Fruit fly (Drosophila melanogaster): ENCODE data around the gene CG6136.

The CG6136 gene

DNA sequence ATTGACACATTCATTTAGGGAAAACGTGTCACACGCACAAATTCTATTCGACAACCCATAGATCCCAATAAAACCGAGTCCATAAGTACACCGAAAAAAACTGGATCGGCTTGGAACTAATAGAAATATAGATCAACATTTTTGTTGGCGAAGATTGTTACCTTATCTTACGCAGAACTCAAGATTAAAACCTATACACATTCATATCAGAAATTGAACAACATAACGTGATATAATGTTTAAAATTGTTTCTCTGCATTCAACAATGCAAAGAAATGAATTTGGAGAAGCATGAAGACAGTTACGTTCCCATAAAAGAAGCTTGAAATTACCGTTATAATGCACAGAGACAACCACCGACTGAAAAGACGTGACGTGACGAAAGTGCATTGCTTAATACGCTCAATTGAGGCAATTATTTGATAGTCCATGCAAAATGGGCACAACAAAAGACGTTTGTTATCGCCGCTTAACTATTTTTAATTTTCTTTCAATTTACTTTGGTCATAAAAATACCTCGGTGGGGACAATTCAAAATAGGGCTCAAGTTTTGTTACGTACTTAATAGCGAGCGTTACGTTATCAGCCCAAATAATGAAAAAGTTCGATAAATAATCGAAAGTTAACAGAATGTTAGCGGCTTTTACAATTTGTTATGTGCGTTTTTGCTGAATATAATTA is 31.8 kb downstream of the CG6136 start, which contains the start of gene SerRS-m:
SerRS-m (plus strand) TSS at position 616 of the 681 bp plus-strand sequence.
- TF ChIP-seq tai (GFP tag; optimal IDR thresholded peaks at IDR 0.05) (no peak), Mio (GFP tag; optimal IDR thresholded peaks at IDR 0.05) (no peak), jim (GFP tag; optimal IDR thresholded peaks at IDR 0.05) (no peak), Hr78 (GFP tag; optimal IDR thresholded peaks at IDR 0.05) (no peak), woc (GFP tag; optimal IDR thresholded peaks at IDR 0.05) (no peak), brk (GFP tag; optimal IDR thresholded peaks at IDR 0.05) (no peak), Hr83 (GFP tag; optimal IDR thresholded peaks at IDR 0.05; ENCODE audit: poor library complexity, severe bottlenecking) (no peak), GATAd (GFP tag; optimal IDR thresholded peaks at IDR 0.05) (no peak), sv (GFP tag; optimal IDR thresholded peaks at IDR 0.05) (no peak), ey (GFP tag; optimal IDR thresholded peaks at IDR 0.05) (no peak), Dif (GFP tag; optimal IDR thresholded peaks at IDR 0.05; ENCODE audit: partially characterized antibody) (no peak), sage (GFP tag; optimal IDR thresholded peaks at IDR 0.05) (no peak), dmrt93B (GFP tag; optimal IDR thresholded peaks at IDR 0.05) (no peak), foxo (GFP tag; optimal IDR thresholded peaks at IDR 0.05) (no peak), usp (GFP tag; optimal IDR thresholded peaks at IDR 0.05) (no peak), HLH106 (tag; optimal IDR thresholded peaks at IDR 0.05) (no peak), Rel (GFP tag; optimal IDR thresholded peaks at IDR 0.05) (no peak), Rel (tag; optimal IDR thresholded peaks at IDR 0.05) (no peak), lola (GFP tag; optimal IDR thresholded peaks at IDR 0.05) (no peak)

DNA sequence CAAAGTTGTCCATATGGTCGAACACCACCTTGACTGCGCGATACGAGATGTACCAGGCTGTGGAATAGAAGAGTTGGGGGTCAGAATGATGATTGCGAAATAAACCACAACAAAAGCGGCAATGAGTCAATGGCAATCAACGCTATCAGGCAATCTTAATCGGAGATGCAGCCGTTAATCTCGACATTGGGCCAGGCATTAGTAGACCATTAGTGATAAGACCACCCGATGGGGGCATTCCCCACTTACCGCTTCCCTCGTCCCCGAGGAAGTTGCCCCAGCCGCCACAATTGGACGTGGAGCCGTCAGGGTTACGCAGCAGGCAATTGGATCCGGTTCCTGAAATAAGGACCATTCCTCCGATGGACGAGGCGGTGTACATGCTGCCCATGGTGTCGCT is 32.9 kb downstream of the CG6136 start:
- TF ChIP-seq psq (GFP tag; optimal IDR thresholded peaks at IDR 0.05), result no peak
- TF ChIP-seq Dif (GFP tag; optimal IDR thresholded peaks at IDR 0.05; ENCODE audit: partially characterized antibody), result no peak
- no peak for TF ChIP-seq Rel (GFP tag; optimal IDR thresholded peaks at IDR 0.05)
- TF ChIP-seq Rel (tag; optimal IDR thresholded peaks at IDR 0.05), result peak; percentile 76

DNA sequence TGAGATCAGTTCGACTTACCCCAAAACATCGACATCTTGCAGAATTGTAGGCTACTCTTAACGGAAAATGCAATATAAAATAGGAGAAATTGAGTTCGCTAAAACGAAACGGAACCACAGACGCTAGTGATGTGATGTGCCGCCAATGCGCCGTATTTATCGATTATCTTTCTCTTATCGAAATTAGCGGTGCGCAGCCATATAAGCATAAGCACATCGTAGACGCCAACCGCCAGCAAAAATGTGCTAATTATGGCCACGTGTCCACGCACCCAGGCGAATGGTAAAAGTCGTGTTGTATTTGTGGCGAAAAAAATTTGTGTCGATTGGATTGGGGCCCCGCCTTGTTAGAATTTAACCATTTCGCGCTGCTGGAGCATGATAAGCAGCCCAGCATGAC is 39.0 kb downstream of the CG6136 start, which contains the start of the genes Fkbp39 and Cyfip:
Fkbp39 (minus strand) TSS at position 140 of the 400 bp plus-strand sequence.
Cyfip (plus strand) TSS at position 273 of the 400 bp plus-strand sequence.
- TF ChIP-seq lola (GFP tag; optimal IDR thresholded peaks at IDR 0.05), result no peak
- no peak for TF ChIP-seq ey (GFP tag; optimal IDR thresholded peaks at IDR 0.05)
- TF ChIP-seq CrebA (GFP tag; optimal IDR thresholded peaks at IDR 0.05; ENCODE audit: borderline replicate concordance), result no peak
- TF ChIP-seq Sp1 (GFP tag; optimal IDR thresholded peaks at IDR 0.05), result peak; percentile 22
- no peak for TF ChIP-seq Jra (GFP tag; optimal IDR thresholded peaks at IDR 0.05)
- TF ChIP-seq Myc (optimal IDR thresholded peaks at IDR 0.05), result peak; percentile 79
- TF ChIP-seq OdsH (GFP tag; optimal IDR thresholded peaks at IDR 0.05), result peak; percentile 37
- TF ChIP-seq Rel (GFP tag; optimal IDR thresholded peaks at IDR 0.05), result no peak
- TF ChIP-seq Rel (tag; optimal IDR thresholded peaks at IDR 0.05), result peak; percentile 47
- TF ChIP-seq CG32264 (GFP tag; optimal IDR thresholded peaks at IDR 0.05), result no peak
- TF ChIP-seq Mio (GFP tag; optimal IDR thresholded peaks at IDR 0.05), result no peak
- peak; percentile 49 for TF ChIP-seq HLH106 (tag; optimal IDR thresholded peaks at IDR 0.05)
- TF ChIP-seq Vsx2 (GFP tag; optimal IDR thresholded peaks at IDR 0.05; ENCODE audit: partially characterized antibody), result no peak
- no peak for TF ChIP-seq GATAd (GFP tag; optimal IDR thresholded peaks at IDR 0.05)
- no peak for TF ChIP-seq tai (GFP tag; optimal IDR thresholded peaks at IDR 0.05)
- no peak for TF ChIP-seq foxo (GFP tag; optimal IDR thresholded peaks at IDR 0.05)
- TF ChIP-seq sv (GFP tag; optimal IDR thresholded peaks at IDR 0.05), result peak; percentile 21
- TF ChIP-seq h (GFP tag; optimal IDR thresholded peaks at IDR 0.05), result no peak
- TF ChIP-seq woc (GFP tag; optimal IDR thresholded peaks at IDR 0.05), result no peak
- TF ChIP-seq psq (GFP tag; optimal IDR thresholded peaks at IDR 0.05), result peak; percentile 4
- peak; percentile 86 for TF ChIP-seq Hr83 (GFP tag; optimal IDR thresholded peaks at IDR 0.05; ENCODE audit: poor library complexity, severe bottlenecking)
- no peak for TF ChIP-seq Abd-B (GFP tag; optimal IDR thresholded peaks at IDR 0.05)

DNA sequence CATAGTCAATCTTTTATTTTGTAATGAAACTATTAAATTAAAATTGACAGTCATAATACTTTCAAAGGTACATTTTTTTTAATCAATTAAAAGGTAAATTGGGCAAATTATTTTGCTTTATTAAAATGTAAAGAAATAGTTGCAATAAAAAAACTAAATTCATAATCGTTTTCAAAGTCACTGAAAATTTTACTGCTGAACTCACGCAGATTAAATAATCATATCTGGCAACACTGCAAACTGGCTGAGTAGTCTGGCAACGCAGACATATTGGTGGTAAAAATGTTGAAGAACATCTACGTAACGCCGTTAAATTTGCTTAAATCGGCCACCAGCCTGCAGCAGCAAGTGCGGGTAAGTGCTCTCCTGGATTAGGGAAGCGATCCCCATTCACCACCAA is 41.5 kb downstream of the CG6136 start, which contains the start of gene mRpL9:
mRpL9 (plus strand) TSS at position 267 of the 400 bp plus-strand sequence.
- TF ChIP-seq N (GFP tag; optimal IDR thresholded peaks at IDR 0.05) (no peak), pan (optimal IDR thresholded peaks at IDR 0.05) (no peak), ey (GFP tag; optimal IDR thresholded peaks at IDR 0.05) (peak; percentile 28), HLH106 (tag; optimal IDR thresholded peaks at IDR 0.05) (peak; percentile 57), lola (GFP tag; optimal IDR thresholded peaks at IDR 0.05) (no peak), Hr83 (GFP tag; optimal IDR thresholded peaks at IDR 0.05; ENCODE audit: poor library complexity, severe bottlenecking) (peak; percentile 56), brk (GFP tag; optimal IDR thresholded peaks at IDR 0.05) (no peak), jim (GFP tag; optimal IDR thresholded peaks at IDR 0.05) (no peak), usp (GFP tag; optimal IDR thresholded peaks at IDR 0.05) (no peak), OdsH (GFP tag; optimal IDR thresholded peaks at IDR 0.05) (peak; percentile 8)
